Fruit fly (Drosophila melanogaster) whole organism, embryonic: ENCODE measurements around the gene Klp64D.

Experiments used
- Abd-B ChIP-seq: fragments of 200-800 bp; sonication (Bioruptor generic); optimal IDR thresholded peaks from 2 replicates; lab custom pipeline; 2018; ENCODE audit warnings: missing biosample characterization, mild to moderate bottlenecking, missing genetic modification characterization, moderate library complexity
- Aef1 ChIP-seq: fragments of 200-800 bp; sonication (Bioruptor generic); IDR thresholded peaks from 3 replicates; pipeline ENCODE4 v1.3.6; 2022; ENCODE audit warnings: missing biosample characterization, missing genetic modification characterization
- Atf3 ChIP-seq: fragments of 200-800 bp; sonication (Bioruptor generic); optimal IDR thresholded peaks from 3 replicates; lab custom pipeline; 2016; ENCODE audit warnings: missing biosample characterization, missing genetic modification characterization
- B-H1 ChIP-seq: fragments of 200-800 bp; sonication (Bioruptor generic); IDR thresholded peaks from 3 replicates; pipeline ENCODE4 v1.3.6; 2022; ENCODE audit warnings: missing biosample characterization, missing genetic modification characterization
- BEAF-32 ChIP-seq: fragments of 200-800 bp; sonication (Bioruptor generic); optimal IDR thresholded peaks from 3 replicates; lab custom pipeline; 2017; ENCODE audit warnings: missing biosample characterization, missing genetic modification characterization, mild to moderate bottlenecking, moderate library complexity, missing genetic modification reagents
- Blimp-1 ChIP-seq: fragments of 200-800 bp; sonication (Bioruptor generic); optimal IDR thresholded peaks from 3 replicates; lab custom pipeline; 2018; ENCODE audit warnings: missing biosample characterization, missing genetic modification characterization, mild to moderate bottlenecking, moderate library complexity, missing genetic modification reagents
- CG10321 ChIP-seq: fragments of 200-800 bp; sonication (Bioruptor generic); IDR thresholded peaks from 2 replicates; pipeline ENCODE4 v1.3.6; 2022; ENCODE audit warnings: missing biosample characterization, missing genetic modification characterization
- CG10366 ChIP-seq: fragments of 200-800 bp; sonication (Bioruptor generic); IDR thresholded peaks from 2 replicates; pipeline ENCODE4 v1.3.6; 2022; ENCODE audit warnings: missing biosample characterization, missing genetic modification characterization
- CG11695 ChIP-seq: fragments of 200-800 bp; sonication (Bioruptor generic); IDR thresholded peaks from 3 replicates; pipeline ENCODE4 v1.3.6; 2022; ENCODE audit warnings: missing biosample characterization, missing genetic modification characterization
- CG12071 ChIP-seq: fragments of 200-800 bp; sonication (Bioruptor generic); optimal IDR thresholded peaks from 3 replicates; lab custom pipeline; 2018; ENCODE audit warnings: missing biosample characterization, mild to moderate bottlenecking, missing genetic modification characterization
- CG12659 ChIP-seq: fragments of 200-800 bp; sonication (Bioruptor generic); optimal IDR thresholded peaks from 3 replicates; lab custom pipeline; 2017; ENCODE audit warnings: mild to moderate bottlenecking, missing biosample characterization, missing genetic modification reagents, missing genetic modification characterization
- CG14014 ChIP-seq: fragments of 200-800 bp; sonication (Bioruptor generic); IDR thresholded peaks from 2 replicates; pipeline ENCODE4 v1.3.6; 2022; ENCODE audit warnings: missing biosample characterization, missing genetic modification characterization
- CG17802 ChIP-seq: fragments of 200-800 bp; sonication (Bioruptor generic); optimal IDR thresholded peaks from 2 replicates; lab custom pipeline; 2018; ENCODE audit warnings: missing biosample characterization, mild to moderate bottlenecking, missing genetic modification characterization, moderate library complexity
- CG2678 ChIP-seq: fragments of 200-800 bp; sonication (Bioruptor generic); optimal IDR thresholded peaks from 3 replicates; lab custom pipeline; 2019; ENCODE audit warnings: missing biosample characterization, mild to moderate bottlenecking, missing genetic modification characterization, moderate library complexity
- CG4328 ChIP-seq: fragments of 200-800 bp; sonication (Bioruptor generic); optimal IDR thresholded peaks from 3 replicates; lab custom pipeline; 2017; ENCODE audit warnings: missing biosample characterization, missing genetic modification reagents, missing genetic modification characterization
- CG4404 ChIP-seq: fragments of 200-800 bp; sonication (Bioruptor generic); IDR thresholded peaks from 2 replicates; pipeline ENCODE4 v1.3.6; 2022; ENCODE audit warnings: missing biosample characterization, missing genetic modification characterization
- CG4730 ChIP-seq: fragments of 200-800 bp; sonication (Bioruptor generic); IDR thresholded peaks from 2 replicates; pipeline ENCODE4 v1.3.6; 2022; ENCODE audit warnings: missing biosample characterization, missing genetic modification characterization
- CG6175 ChIP-seq: fragments of 200-800 bp; sonication (Bioruptor generic); IDR thresholded peaks from 3 replicates; pipeline ENCODE4 v1.3.6; 2022; ENCODE audit warnings: missing biosample characterization, missing genetic modification characterization
- CG7357 ChIP-seq: fragments of 200-800 bp; sonication (Bioruptor generic); IDR thresholded peaks from 3 replicates; pipeline ENCODE4 v1.3.6; 2022; ENCODE audit warnings: missing biosample characterization, missing genetic modification characterization
- CG9932 ChIP-seq: fragments of 200-800 bp; sonication (Bioruptor generic); IDR thresholded peaks from 2 replicates; pipeline ENCODE4 v1.3.6; 2022; ENCODE audit warnings: missing biosample characterization, missing genetic modification characterization
- Dip2 ChIP-seq: fragments of 200-800 bp; sonication (Bioruptor generic); IDR thresholded peaks from 2 replicates; pipeline ENCODE4 v1.3.6; 2022; ENCODE audit warnings: missing biosample characterization, missing genetic modification characterization
- Hand ChIP-seq: fragments of 200-800 bp; sonication (Bioruptor generic); optimal IDR thresholded peaks from 2 replicates; lab custom pipeline; 2017; ENCODE audit warnings: mild to moderate bottlenecking, missing biosample characterization, missing genetic modification reagents, missing genetic modification characterization
- HmgD ChIP-seq: fragments of 200-800 bp; sonication (Bioruptor generic); optimal IDR thresholded peaks from 3 replicates; lab custom pipeline; 2016; ENCODE audit warnings: missing biosample characterization, missing genetic modification characterization
- Med ChIP-seq: fragments of 200-800 bp; sonication (Bioruptor generic); peaks from one replicate; lab custom pipeline; 2016; ENCODE audit warnings: missing biosample characterization, missing genetic modification characterization, mild to moderate bottlenecking, inconsistent platforms, moderate library complexity
- Sox102F ChIP-seq: fragments of 200-800 bp; sonication (Bioruptor generic); optimal IDR thresholded peaks from 2 replicates; lab custom pipeline; 2018; ENCODE audit warnings: missing biosample characterization, mild to moderate bottlenecking, missing genetic modification characterization, moderate library complexity
- Stat92E ChIP-seq, 3 experiments: fragments of >200 bp in 2 of 3; fragments of 200-800 bp in 1 of 3; sonication (Bioruptor generic) in 1 of 3; optimal IDR thresholded peaks; 2 replicates each; lab custom pipeline; 2017 to 2019; ENCODE audit warnings: missing biosample characterization in 3 of 3, missing genetic modification characterization in 3 of 3, mild to moderate bottlenecking in 1 of 3, moderate library complexity in 1 of 3
- Trl ChIP-seq, 3 experiments: fragments of >200 bp in 2 of 3; fragments of 200-800 bp in 1 of 3; sonication (Bioruptor generic) in 1 of 3; optimal IDR thresholded peaks; 2 replicates in 1 of 3; 3 replicates in 2 of 3; lab custom pipeline; 2016 to 2017; ENCODE audit warnings: missing biosample characterization in 1 of 3, missing genetic modification characterization in 1 of 3
- abd-A ChIP-seq: fragments of 200-800 bp; sonication (Bioruptor generic); optimal IDR thresholded peaks from 3 replicates; lab custom pipeline; 2019; ENCODE audit warnings: missing biosample characterization, mild to moderate bottlenecking, missing genetic modification characterization, moderate library complexity
- ac ChIP-seq: fragments of 200-800 bp; sonication (Bioruptor generic); optimal IDR thresholded peaks from 3 replicates; lab custom pipeline; 2017; ENCODE audit warnings: missing biosample characterization, mild to moderate bottlenecking, missing genetic modification characterization
- amos ChIP-seq: fragments of 200-800 bp; sonication (Bioruptor generic); IDR thresholded peaks from 2 replicates; pipeline ENCODE4 v1.3.6; 2022; ENCODE audit warnings: missing biosample characterization, missing genetic modification characterization; ENCODE audit not compliant: partially characterized antibody
- bbx ChIP-seq: fragments of 200-800 bp; sonication (Bioruptor generic); IDR thresholded peaks from 2 replicates; pipeline ENCODE4 v1.3.6; 2022; ENCODE audit warnings: missing biosample characterization, missing genetic modification characterization; ENCODE audit not compliant: partially characterized antibody
- chinmo ChIP-seq: fragments of 200-800 bp; sonication (Bioruptor generic); IDR thresholded peaks from 4 replicates; pipeline ENCODE4 v1.3.6; 2022; ENCODE audit warnings: missing biosample characterization, missing genetic modification characterization; ENCODE audit not compliant: partially characterized antibody
- ems ChIP-seq: fragments of 200-800 bp; sonication (Bioruptor generic); optimal IDR thresholded peaks from 3 replicates; lab custom pipeline; 2016; ENCODE audit warnings: missing biosample characterization, missing genetic modification characterization
- fru ChIP-seq: fragments of >200 bp; optimal IDR thresholded peaks from 2 replicates; lab custom pipeline; 2017
- ham ChIP-seq: fragments of 200-800 bp; sonication (Bioruptor generic); IDR thresholded peaks from 2 replicates; pipeline ENCODE4 v1.3.6; 2022; ENCODE audit warnings: missing biosample characterization, missing genetic modification characterization
- hkb ChIP-seq, 2 experiments: fragments of 200-800 bp in 1 of 2; fragments of >200 bp in 1 of 2; sonication (Bioruptor generic) in 1 of 2; IDR thresholded peaks in 1 of 2; optimal IDR thresholded peaks in 1 of 2; 2 replicates each; pipeline versions ENCODE4 v1.3.6 to Lab custom; 2017 to 2022; ENCODE audit warnings: missing biosample characterization in 1 of 2, missing genetic modification characterization in 1 of 2
- jigr1 ChIP-seq: fragments of 200-800 bp; sonication (Bioruptor generic); IDR thresholded peaks from 3 replicates; pipeline ENCODE4 v1.3.6; 2022; ENCODE audit warnings: missing biosample characterization, missing genetic modification characterization
- kah ChIP-seq: fragments of 200-800 bp; sonication (Bioruptor generic); optimal IDR thresholded peaks from 2 replicates; lab custom pipeline; 2018; ENCODE audit warnings: missing biosample characterization, mild to moderate bottlenecking, missing genetic modification characterization
- lbe ChIP-seq: fragments of 200-800 bp; sonication (Bioruptor generic); optimal IDR thresholded peaks from 2 replicates; lab custom pipeline; 2016; ENCODE audit warnings: missing biosample characterization, mild to moderate bottlenecking, missing genetic modification characterization
- luna ChIP-seq: fragments of 200-800 bp; sonication (Bioruptor generic); optimal IDR thresholded peaks from 2 replicates; lab custom pipeline; 2016; ENCODE audit warnings: missing biosample characterization, missing genetic modification characterization
- pfk ChIP-seq: fragments of 200-800 bp; sonication (Bioruptor generic); optimal IDR thresholded peaks from 2 replicates; lab custom pipeline; 2018; ENCODE audit warnings: missing biosample characterization, mild to moderate bottlenecking, missing genetic modification characterization, moderate library complexity
- pho ChIP-seq: fragments of 200-800 bp; sonication (Bioruptor generic); optimal IDR thresholded peaks from 2 replicates; lab custom pipeline; 2016; ENCODE audit warnings: missing biosample characterization, missing genetic modification characterization
- pum ChIP-seq: fragments of 200-800 bp; sonication (Bioruptor generic); optimal IDR thresholded peaks from 2 replicates; lab custom pipeline; 2016; ENCODE audit warnings: missing biosample characterization, missing genetic modification characterization
- run ChIP-seq: fragments of 200-800 bp; sonication (Bioruptor generic); optimal IDR thresholded peaks from 3 replicates; lab custom pipeline; 2018; ENCODE audit warnings: missing biosample characterization, mild to moderate bottlenecking, missing genetic modification characterization
- sens-2 ChIP-seq: fragments of 200-800 bp; sonication (Bioruptor generic); IDR thresholded peaks from 2 replicates; pipeline ENCODE4 v1.3.6; 2022; ENCODE audit warnings: missing biosample characterization, missing genetic modification characterization
- slbo ChIP-seq: fragments of 200-800 bp; sonication (Bioruptor generic); IDR thresholded peaks from 2 replicates; pipeline ENCODE4 v1.3.6; 2022; ENCODE audit warnings: missing biosample characterization, missing genetic modification characterization
- so ChIP-seq: fragments of 200-800 bp; sonication (Bioruptor generic); IDR thresholded peaks from 3 replicates; pipeline ENCODE4 v1.3.6; 2022; ENCODE audit warnings: missing biosample characterization, missing genetic modification characterization
- toy ChIP-seq: fragments of 200-800 bp; sonication (Bioruptor generic); IDR thresholded peaks from 2 replicates; pipeline ENCODE4 v1.3.6; 2022; ENCODE audit warnings: missing biosample characterization, missing genetic modification characterization
- twi ChIP-seq: fragments of 200-800 bp; optimal IDR thresholded peaks from 2 replicates; lab custom pipeline; 2019; ENCODE audit warnings: missing biosample characterization, mild to moderate bottlenecking, missing genetic modification characterization, moderate library complexity
- zfh2 ChIP-seq: fragments of 200-800 bp; sonication (Bioruptor generic); optimal IDR thresholded peaks from 2 replicates; lab custom pipeline; 2016; ENCODE audit warnings: missing biosample characterization, missing genetic modification characterization

Gene Klp64D

dm6 chr3L:5352684-5353322 lies 6.4 kb downstream of the Klp64D start:
- no peak for TF ChIP-seq Trl (optimal IDR thresholded peaks at IDR 0.05; lab: Kevin White, UChicago)
- no peak for TF ChIP-seq Trl (GFP tag; optimal IDR thresholded peaks at IDR 0.05; lab: Kevin White, UChicago)
- no peak for TF ChIP-seq amos (GFP tag; lab: Robert Waterston, UW)
- TF ChIP-seq luna (GFP tag; lab: Kevin White, UChicago), result no peak
- TF ChIP-seq CG17802 (tag; lab: Kevin White, UChicago), result no peak
- no peak for TF ChIP-seq hkb (optimal IDR thresholded peaks at IDR 0.05; lab: Kevin White, UChicago)
- TF ChIP-seq hkb (GFP tag; IDR thresholded peaks at IDR 0.05; lab: Robert Waterston, UW), result 0 out of 2 replicates have a peak, but pooled peaks have one; percentile 38
- no peak for TF ChIP-seq HmgD (GFP tag; lab: Kevin White, UChicago)
- no peak for TF ChIP-seq abd-A
- TF ChIP-seq twi (tag; lab: Kevin White, UChicago), result no peak
- no peak for TF ChIP-seq pum (GFP tag; lab: Kevin White, UChicago)
- TF ChIP-seq BEAF-32, result no peak
- TF ChIP-seq CG14014 (GFP tag; lab: Robert Waterston, UW), result no peak
- TF ChIP-seq CG4328 (GFP tag; lab: Kevin White, UChicago), result no peak
- TF ChIP-seq ac (GFP tag; lab: Kevin White, UChicago), result peak; percentile 23
- TF ChIP-seq so (GFP tag; lab: Robert Waterston, UW), result no peak
- no peak for TF ChIP-seq CG10366 (GFP tag; lab: Robert Waterston, UW)
- no peak for TF ChIP-seq CG12071 (GFP tag; lab: Kevin White, UChicago)
- no peak for TF ChIP-seq pho
- no peak for TF ChIP-seq Sox102F (GFP tag; lab: Kevin White, UChicago)
- TF ChIP-seq ham, result no peak
- no peak for TF ChIP-seq CG6175 (GFP tag; lab: Robert Waterston, UW)
- TF ChIP-seq CG4730 (GFP tag; lab: Robert Waterston, UW), result no peak; the same call in 1 of the 2 replicates
- TF ChIP-seq jigr1 (GFP tag; lab: Robert Waterston, UW), result no peak
- TF ChIP-seq chinmo (GFP tag; lab: Robert Waterston, UW), result no peak
- no peak for TF ChIP-seq slbo (GFP tag; lab: Robert Waterston, UW)
- peak in 1 of 3 experiments; percentile 84 for TF ChIP-seq Stat92E (GFP tag; optimal IDR thresholded peaks at IDR 0.05; lab: Kevin White, UChicago)
- no peak for TF ChIP-seq Dip2
- peak; percentile 19 for TF ChIP-seq lbe (GFP tag; lab: Kevin White, UChicago)
- TF ChIP-seq ems, result no peak
- TF ChIP-seq CG10321, result no peak
- TF ChIP-seq sens-2 (GFP tag; lab: Robert Waterston, UW), result no peak
- TF ChIP-seq Atf3 (GFP tag; lab: Kevin White, UChicago), result no peak
- TF ChIP-seq Abd-B (GFP tag; lab: Kevin White, UChicago), result no peak
- no peak for TF ChIP-seq fru
- peak; percentile 60; the same call in 2 of the 3 replicates for TF ChIP-seq CG11695
- no peak for TF ChIP-seq CG2678 (tag; lab: Kevin White, UChicago)
- TF ChIP-seq Hand (GFP tag; lab: Kevin White, UChicago), result no peak
- peak; percentile 58 for TF ChIP-seq Med (GFP tag; lab: Kevin White, UChicago)
- TF ChIP-seq CG9932 (GFP tag; lab: Robert Waterston, UW), result no peak
- TF ChIP-seq B-H1, result no peak
- no peak for TF ChIP-seq toy
- TF ChIP-seq kah (GFP tag; lab: Kevin White, UChicago), result no peak
- TF ChIP-seq CG12659, result no peak
- TF ChIP-seq zfh2, result no peak
- TF ChIP-seq CG4404 (GFP tag; lab: Robert Waterston, UW), result peak; percentile 90
- TF ChIP-seq run (tag; lab: Kevin White, UChicago), result no peak
- TF ChIP-seq CG7357 (GFP tag; lab: Robert Waterston, UW), result no peak
- no peak for TF ChIP-seq bbx (GFP tag; lab: Robert Waterston, UW)
- TF ChIP-seq Aef1 (GFP tag; lab: Robert Waterston, UW), result no peak
- TF ChIP-seq Blimp-1 (GFP tag; lab: Kevin White, UChicago), result peak; percentile 63
- TF ChIP-seq pfk (GFP tag; lab: Kevin White, UChicago), result no peak
